Fruit fly (Drosophila melanogaster) whole organism, wandering third instar larva: ENCODE results near the gene comm2.

Experiments used
- Abd-B ChIP-seq: fragments of >200 bp; optimal IDR thresholded peaks from 2 replicates; lab custom pipeline; 2017; ENCODE audit warnings: missing biosample characterization, missing genetic modification characterization
- CG9705 ChIP-seq: fragments of 200-800 bp; sonication (Bioruptor generic); optimal IDR thresholded peaks from 2 replicates; lab custom pipeline; 2018; ENCODE audit warnings: missing biosample characterization, mild to moderate bottlenecking, missing genetic modification characterization
- Hnf4 ChIP-seq: fragments of 200-800 bp; sonication (Bioruptor generic); optimal IDR thresholded peaks from 2 replicates; lab custom pipeline; 2016; ENCODE audit warnings: missing biosample characterization, mild to moderate bottlenecking, missing genetic modification characterization
- Myc ChIP-seq: fragments of >200 bp; optimal IDR thresholded peaks from 2 replicates; lab custom pipeline; 2017
- N ChIP-seq: fragments of >200 bp; optimal IDR thresholded peaks from 2 replicates; lab custom pipeline; 2018; ENCODE audit warnings: missing biosample characterization, missing external identifiers, missing genetic modification characterization
- OdsH ChIP-seq: fragments of 200-800 bp; sonication (Bioruptor generic); optimal IDR thresholded peaks from 2 replicates; lab custom pipeline; 2016; ENCODE audit warnings: missing biosample characterization, mild to moderate bottlenecking, missing genetic modification characterization
- Vsx2 ChIP-seq: fragments of 200-300, 225-300 bp; sonication (Bioruptor generic); optimal IDR thresholded peaks from 2 replicates; lab custom pipeline; 2018; ENCODE audit warnings: missing biosample characterization, missing genetic modification characterization; ENCODE audit not compliant: partially characterized antibody
- fru ChIP-seq: fragments of 200-800 bp; sonication (Bioruptor generic); optimal IDR thresholded peaks from 3 replicates; lab custom pipeline; 2016; ENCODE audit warnings: missing biosample characterization, mild to moderate bottlenecking, missing genetic modification characterization
- h ChIP-seq: fragments of 200-800 bp; sonication (Bioruptor generic); optimal IDR thresholded peaks from 3 replicates; lab custom pipeline; 2016; ENCODE audit warnings: missing biosample characterization, mild to moderate bottlenecking, missing genetic modification characterization
- lola ChIP-seq: fragments of >200 bp; optimal IDR thresholded peaks from 2 replicates; lab custom pipeline; 2017; ENCODE audit warnings: missing biosample characterization, missing genetic modification characterization

dm6 chr3L:15695195-15695594 lies 4.5 kb downstream of the comm2 start:
- TF ChIP-seq fru (GFP tag; lab: Kevin White, UChicago) (no peak), lola (no peak), CG9705 (GFP tag; lab: Kevin White, UChicago) (no peak), Vsx2 (GFP tag; lab: Kevin White, UChicago) (no peak), OdsH (GFP tag; lab: Kevin White, UChicago) (no peak), N (GFP tag; lab: Kevin White, UChicago) (no peak), Myc (lab: Kevin White, UChicago) (no peak), h (GFP tag; lab: Kevin White, UChicago) (no peak), Abd-B (no peak), Hnf4 (GFP tag; lab: Kevin White, UChicago) (no peak)
